Worm (Caenorhabditis elegans) whole organism, L1 larva: ENCODE data around the gene gldi-1.

Experiments used
- aly-2 ChIP-seq: fragments of 150-350 bp; optimal IDR thresholded peaks from 2 replicates; lab custom pipeline; 2014; ENCODE audit warnings: missing biosample characterization, missing genetic modification characterization
- dsc-1 ChIP-seq: sonication (generic microtip); optimal IDR thresholded peaks from 2 replicates; lab custom pipeline; 2016; ENCODE audit warnings: mild to moderate bottlenecking, missing genetic modification characterization, missing compliant biosample characterization
- fkh-10 ChIP-seq: sonication (generic microtip); optimal IDR thresholded peaks from 2 replicates; lab custom pipeline; 2017; ENCODE audit warnings: missing biosample characterization, missing genetic modification reagents, missing genetic modification characterization
- lir-3 ChIP-seq: sonication (generic microtip); optimal IDR thresholded peaks from 2 replicates; lab custom pipeline; 2016; ENCODE audit warnings: mild to moderate bottlenecking, missing genetic modification characterization, moderate library complexity, missing compliant biosample characterization; ENCODE audit not compliant: poor library complexity
- nhr-76 ChIP-seq: sonication (generic microtip); optimal IDR thresholded peaks from 2 replicates; lab custom pipeline; 2017; ENCODE audit warnings: missing biosample characterization, missing genetic modification characterization
- pag-3 ChIP-seq: sonication (generic microtip); optimal IDR thresholded peaks from 2 replicates; lab custom pipeline; 2017; ENCODE audit warnings: missing genetic modification characterization, mild to moderate bottlenecking, missing compliant biosample characterization, antibody characterized with exemption, borderline replicate concordance; ENCODE audit not compliant: insufficient read depth
- pqm-1 ChIP-seq: sonication (generic microtip); optimal IDR thresholded peaks from 3 replicates; lab custom pipeline; 2017; ENCODE audit warnings: missing biosample characterization, missing genetic modification characterization
- unc-62 ChIP-seq: fragments of 150-350 bp; optimal IDR thresholded peaks from 2 replicates; lab custom pipeline; 2014; ENCODE audit warnings: missing biosample characterization, missing genetic modification reagents, missing genetic modification characterization

- no peak for TF ChIP-seq lir-3
- no peak for TF ChIP-seq unc-62 (GFP tag; lab: Kevin White, UChicago)
- TF ChIP-seq aly-2 (tag; lab: Kevin White, UChicago): no peak
- TF ChIP-seq nhr-76 (tag; lab: Kevin White, UChicago): no peak
- TF ChIP-seq dsc-1 (tag; lab: Kevin White, UChicago): no peak
- peak; percentile 99 for TF ChIP-seq pag-3 (tag; lab: Kevin White, UChicago)
- TF ChIP-seq fkh-10 (GFP tag; lab: Kevin White, UChicago): no peak
- no peak for TF ChIP-seq pqm-1 (tag; lab: Kevin White, UChicago)
These were observed 42.2 kb upstream of the gldi-1 start, which contains the start of gene lgc-34 for ce11 chrII:526375-526774.
